Fruit fly (Drosophila melanogaster) whole organism, pupa: ENCODE data around the gene CG14210.

Experiments used
- CG17806 ChIP-seq: fragments of 200-800 bp; sonication (Bioruptor generic); optimal IDR thresholded peaks from 2 replicates; lab custom pipeline; 2018; ENCODE audit warnings: missing biosample characterization, mild to moderate bottlenecking, missing genetic modification characterization, moderate library complexity
- CG32121 ChIP-seq: fragments of 200-800 bp; sonication (Bioruptor generic); IDR thresholded peaks from 2 replicates; pipeline ENCODE4 v1.3.6; 2022; ENCODE audit warnings: missing biosample characterization, missing genetic modification characterization
- CG9948 ChIP-seq: fragments of 200-800 bp; sonication (Bioruptor generic); optimal IDR thresholded peaks from 2 replicates; lab custom pipeline; 2018; ENCODE audit warnings: missing biosample characterization, mild to moderate bottlenecking, missing genetic modification characterization, moderate library complexity
- D1 ChIP-seq: fragments of 200-800 bp; sonication (Bioruptor generic); optimal IDR thresholded peaks from 2 replicates; lab custom pipeline; 2018; ENCODE audit warnings: missing biosample characterization, mild to moderate bottlenecking, missing genetic modification characterization, moderate library complexity
- Pif1A ChIP-seq: fragments of 200-800 bp; sonication (Bioruptor generic); optimal IDR thresholded peaks from 3 replicates; lab custom pipeline; 2016; ENCODE audit warnings: missing biosample characterization, missing genetic modification characterization
- gl ChIP-seq: fragments of 200-800 bp; sonication (Bioruptor generic); optimal IDR thresholded peaks from 2 replicates; lab custom pipeline; 2018; ENCODE audit warnings: missing biosample characterization, mild to moderate bottlenecking, missing genetic modification characterization
- rn ChIP-seq: fragments of 200-800 bp; sonication (Bioruptor generic); IDR thresholded peaks from 2 replicates; pipeline ENCODE4 v1.3.6; 2022; ENCODE audit warnings: missing biosample characterization, missing genetic modification characterization

- no peak for TF ChIP-seq gl (tag; lab: Kevin White, UChicago)
- no peak for TF ChIP-seq Pif1A (GFP tag; lab: Kevin White, UChicago)
- no peak for TF ChIP-seq CG17806
- no peak for TF ChIP-seq rn (GFP tag; lab: Robert Waterston, UW)
- no peak for TF ChIP-seq CG32121 (GFP tag; lab: Robert Waterston, UW)
- no peak for TF ChIP-seq D1
- TF ChIP-seq CG9948, result no peak
These were observed 13.5 kb upstream of the CG14210 start for dm6 chrX:19602483-19602882.
